Fruit fly (Drosophila melanogaster): ENCODE results near the gene CG9592.

DNA sequence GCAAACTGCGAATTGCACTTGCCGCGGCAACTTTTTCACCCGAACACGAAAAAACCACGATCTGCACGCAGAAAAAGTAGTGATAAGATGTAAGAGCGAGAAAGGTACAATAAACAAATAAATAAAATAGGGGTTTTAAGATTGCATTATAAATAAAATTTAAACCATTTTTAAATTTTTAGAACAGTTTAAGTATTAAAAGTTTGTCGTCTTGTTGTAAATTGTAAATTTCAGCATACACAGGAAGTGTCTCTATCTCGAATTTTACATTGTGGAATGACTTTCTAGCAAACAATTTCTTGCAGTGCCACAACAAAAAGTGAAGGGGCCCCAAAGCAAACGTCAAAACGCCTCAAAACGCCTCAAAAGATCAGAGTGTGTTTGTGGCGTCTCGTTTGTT lies 17.0 kb downstream of the CG9592 start:
- TF ChIP-seq OdsH (GFP tag; optimal IDR thresholded peaks at IDR 0.05) (no peak), Abd-B (GFP tag; optimal IDR thresholded peaks at IDR 0.05) (no peak), pan (optimal IDR thresholded peaks at IDR 0.05) (no peak), Hr83 (GFP tag; optimal IDR thresholded peaks at IDR 0.05; ENCODE audit: poor library complexity, severe bottlenecking) (no peak), usp (GFP tag; optimal IDR thresholded peaks at IDR 0.05) (no peak), Hr78 (GFP tag; optimal IDR thresholded peaks at IDR 0.05) (no peak), woc (GFP tag; optimal IDR thresholded peaks at IDR 0.05) (no peak), CG32264 (GFP tag; optimal IDR thresholded peaks at IDR 0.05) (no peak), psq (GFP tag; optimal IDR thresholded peaks at IDR 0.05) (no peak), Dfd (GFP tag; optimal IDR thresholded peaks at IDR 0.05) (no peak)

Data from whole organism, wandering third instar larva.